Fruit fly (Drosophila melanogaster) whole organism: ENCODE data around the gene CG8861.

ENCODE experiments used
- CG8478 ChIP-seq: fragments of >200 bp; optimal IDR thresholded peaks from 2 replicates; lab custom pipeline; 2018; ENCODE audit warnings: inconsistent platforms
- Dll ChIP-seq: fragments of >200 bp; optimal IDR thresholded peaks from 2 replicates; lab custom pipeline; 2017
- EcR ChIP-seq, 2 experiments: fragments of >200 bp; optimal IDR thresholded peaks; 2 replicates each; lab custom pipeline; 2017; ENCODE audit warnings: missing biosample characterization in 2 of 2, missing genetic modification characterization in 2 of 2, missing genetic modification reagents in 2 of 2
- pan ChIP-seq: fragments of >200 bp; optimal IDR thresholded peaks from 2 replicates; lab custom pipeline; 2017
- psq ChIP-seq: fragments of >200 bp; optimal IDR thresholded peaks from 2 replicates; lab custom pipeline; 2017
- usp ChIP-seq: fragments of >200 bp; optimal IDR thresholded peaks from 2 replicates; lab custom pipeline; 2017; ENCODE audit warnings: missing biosample characterization, missing genetic modification characterization, mixed read lengths

DNA sequence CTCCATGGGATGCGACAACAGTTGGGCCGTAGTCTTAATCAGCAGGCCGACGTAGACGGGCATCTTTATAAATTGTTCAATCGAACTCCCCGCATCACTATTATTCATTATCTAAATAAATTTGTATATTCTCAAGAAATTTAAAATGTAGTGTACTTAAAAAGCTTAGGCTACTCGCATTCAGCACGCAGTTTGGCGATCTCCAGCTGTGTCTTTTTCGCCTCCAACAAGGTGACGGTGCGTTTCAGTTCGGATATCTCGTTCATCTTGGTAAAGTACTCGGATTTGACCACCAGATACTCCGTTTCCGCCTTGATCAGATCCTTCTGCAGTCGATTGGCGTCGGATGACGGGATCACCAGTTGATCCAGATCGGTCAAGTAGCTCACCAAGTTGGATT, 70.7 kb downstream of the CG8861 start, which contains the start of gene CG16736:
- no peak for TF ChIP-seq pan (lab: Kevin White, UChicago)
- TF ChIP-seq usp (GFP tag; lab: Kevin White, UChicago), result no peak
- TF ChIP-seq Dll (lab: Kevin White, UChicago), result no peak
- no peak for TF ChIP-seq CG8478 (lab: Kevin White, UChicago)
- TF ChIP-seq psq, result no peak
- no peak for TF ChIP-seq EcR (GFP tag; optimal IDR thresholded peaks at IDR 0.05; lab: Kevin White, UChicago)
